Worm (Caenorhabditis elegans): ENCODE data around the gene F48F7.6.

The F48F7.6 gene

DNA sequence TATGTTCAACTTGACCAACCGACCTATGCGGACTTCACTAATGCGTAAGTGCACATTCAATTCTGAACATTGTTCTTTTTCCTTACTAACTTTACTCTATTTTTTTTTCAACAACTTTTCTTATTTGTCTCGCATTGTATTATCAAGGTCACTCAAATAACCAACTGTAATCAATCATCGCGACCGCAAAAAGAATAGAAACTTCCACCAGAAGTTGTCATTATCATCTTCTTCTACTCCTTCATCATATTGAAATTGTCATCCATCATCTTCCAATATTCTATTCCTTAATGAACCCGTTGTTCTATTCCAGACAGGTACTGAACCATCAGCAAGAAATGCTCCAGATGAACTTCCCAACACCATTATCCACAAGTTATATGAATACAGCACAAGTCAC, 38.2 kb upstream of the F48F7.6 start:
- TF ChIP-seq sma-3 (GFP tag; optimal IDR thresholded peaks at IDR 0.05) (peak; percentile 5), nhr-21 (tag; optimal IDR thresholded peaks at IDR 0.05) (peak; percentile 19), nhr-10 (tag; optimal IDR thresholded peaks at IDR 0.05) (no peak), nhr-25 (tag; optimal IDR thresholded peaks at IDR 0.05) (peak; percentile 19), ztf-4 (tag; optimal IDR thresholded peaks at IDR 0.05) (no peak)

- no peak for TF ChIP-seq elt-1 (tag; optimal IDR thresholded peaks at IDR 0.05)
- TF ChIP-seq R02D3.7 (tag; optimal IDR thresholded peaks at IDR 0.05), result no peak
- peak; percentile 9 for TF ChIP-seq nhr-21 (tag; optimal IDR thresholded peaks at IDR 0.05)
These were observed 37.3 kb upstream of the F48F7.6 start for ce11 chrX:13940287-13940686.

- TF ChIP-seq sma-9 (GFP tag; optimal IDR thresholded peaks at IDR 0.05), result peak; percentile 48
- no peak for TF ChIP-seq sma-9 (tag; optimal IDR thresholded peaks at IDR 0.05)
- no peak for TF ChIP-seq elt-1 (tag; optimal IDR thresholded peaks at IDR 0.05)
- peak; percentile 37 for TF ChIP-seq ztf-4 (tag; optimal IDR thresholded peaks at IDR 0.05)
- TF ChIP-seq sem-4 (tag; optimal IDR thresholded peaks at IDR 0.05), result peak; percentile 38
- no peak for TF ChIP-seq mbf-1 (tag; optimal IDR thresholded peaks at IDR 0.05)
- peak; percentile 67 for TF ChIP-seq ceh-16 (tag; optimal IDR thresholded peaks at IDR 0.05)
- TF ChIP-seq nhr-21 (tag; optimal IDR thresholded peaks at IDR 0.05), result peak; percentile 83
- peak; percentile 7 for TF ChIP-seq fos-1 (tag; optimal IDR thresholded peaks at IDR 0.05)
- peak; percentile 9 for TF ChIP-seq C34F6.9 (tag; optimal IDR thresholded peaks at IDR 0.05)
- TF ChIP-seq nhr-25 (tag; optimal IDR thresholded peaks at IDR 0.05), result peak; percentile 43
- peak; percentile 62 for TF ChIP-seq sma-3 (GFP tag; optimal IDR thresholded peaks at IDR 0.05)
- peak in 1 of 2 experiments; percentile 27 for TF ChIP-seq lsy-2 (tag; optimal IDR thresholded peaks at IDR 0.05)
- no peak for TF ChIP-seq aly-2 (tag; optimal IDR thresholded peaks at IDR 0.05)
- peak; percentile 41 for TF ChIP-seq mab-5 (tag; optimal IDR thresholded peaks at IDR 0.05)
These were observed 36.3 kb upstream of the F48F7.6 start for ce11 chrX:13941296-13941695.

DNA sequence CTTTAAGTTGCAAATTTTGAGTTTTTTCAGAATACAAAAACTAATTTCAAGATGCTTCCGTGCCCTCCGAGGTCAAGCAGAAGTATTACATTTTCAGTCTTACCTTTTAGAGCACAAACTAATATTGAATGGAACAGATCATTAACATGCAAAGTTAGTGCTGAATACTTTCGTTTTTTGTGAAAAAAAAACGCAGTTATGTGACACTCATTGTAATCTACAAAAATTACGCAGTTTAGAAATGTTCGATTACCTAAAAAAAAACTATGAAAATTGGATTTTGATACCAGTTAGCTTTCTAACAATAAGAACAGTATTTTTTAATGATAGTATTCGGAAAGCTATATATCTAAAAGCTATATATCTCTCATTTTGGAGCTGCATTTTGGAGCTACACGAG, 35.8 kb upstream of the F48F7.6 start:
- TF ChIP-seq crh-2 (tag; optimal IDR thresholded peaks at IDR 0.05) (no peak), snpc-4 (tag; optimal IDR thresholded peaks at IDR 0.05) (no peak), lin-39 (tag; optimal IDR thresholded peaks at IDR 0.05) (no peak), mab-5 (tag; optimal IDR thresholded peaks at IDR 0.05) (no peak), ZK546.5 (tag; optimal IDR thresholded peaks at IDR 0.05) (no peak)

- no peak for TF ChIP-seq elt-1 (tag; optimal IDR thresholded peaks at IDR 0.05)
- TF ChIP-seq nhr-10 (tag; optimal IDR thresholded peaks at IDR 0.05), result no peak
- TF ChIP-seq nhr-237 (tag; optimal IDR thresholded peaks at IDR 0.05), result no peak
These were observed 33.4 kb upstream of the F48F7.6 start for ce11 chrX:13944184-13944583.

DNA sequence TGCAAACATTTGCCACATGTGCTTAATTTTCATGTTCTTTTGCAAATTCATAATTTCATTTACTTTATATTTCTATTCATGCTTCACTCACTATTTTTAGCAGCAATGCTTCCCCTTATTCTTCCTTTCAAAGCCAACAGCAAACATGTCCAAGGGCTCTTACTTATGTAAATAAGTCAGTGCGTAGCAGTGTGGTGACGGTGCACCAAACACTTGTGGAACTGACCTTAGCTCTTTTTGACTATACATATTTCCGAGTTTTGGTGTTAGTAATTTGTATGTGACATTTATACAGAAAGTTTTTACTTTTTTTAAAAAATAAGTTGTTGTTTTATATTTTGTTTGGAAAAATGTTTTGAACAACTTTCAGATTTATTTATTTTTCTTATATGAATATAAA, 32.5 kb upstream of the F48F7.6 start:
- TF ChIP-seq nhr-12 (tag; optimal IDR thresholded peaks at IDR 0.05), result no peak
- no peak for TF ChIP-seq lin-11 (tag; optimal IDR thresholded peaks at IDR 0.05)
- TF ChIP-seq nhr-23 (tag; optimal IDR thresholded peaks at IDR 0.05), result no peak
- no peak for TF ChIP-seq mbf-1 (tag; optimal IDR thresholded peaks at IDR 0.05)
- TF ChIP-seq lsy-2 (tag; optimal IDR thresholded peaks at IDR 0.05), result no peak
- no peak for TF ChIP-seq ZK546.5 (tag; optimal IDR thresholded peaks at IDR 0.05)
- TF ChIP-seq ztf-4 (tag; optimal IDR thresholded peaks at IDR 0.05), result no peak
- no peak for TF ChIP-seq nhr-129 (tag; optimal IDR thresholded peaks at IDR 0.05)
- TF ChIP-seq ama-1 (optimal IDR thresholded peaks at IDR 0.05), result no peak
- no peak for TF ChIP-seq skn-1 (tag; optimal IDR thresholded peaks at IDR 0.05)
- TF ChIP-seq nhr-6 (tag; optimal IDR thresholded peaks at IDR 0.05), result no peak
- no peak for TF ChIP-seq C34F6.9 (tag; optimal IDR thresholded peaks at IDR 0.05)
- no peak for TF ChIP-seq ceh-16 (tag; optimal IDR thresholded peaks at IDR 0.05)
- TF ChIP-seq egl-27 (tag; optimal IDR thresholded peaks at IDR 0.05), result no peak
- no peak for TF ChIP-seq sem-4 (tag; optimal IDR thresholded peaks at IDR 0.05)
- TF ChIP-seq ztf-1 (GFP tag; conservative IDR thresholded peaks at IDR 0.05), result no peak
- TF ChIP-seq lin-39 (tag; optimal IDR thresholded peaks at IDR 0.05), result no peak

ce11 chrX:13945524-13945923, 32.1 kb upstream of the F48F7.6 start:
- TF ChIP-seq Y55F3AM.14 (GFP tag; optimal IDR thresholded peaks at IDR 0.05) (peak; percentile 33), C34F6.9 (tag; optimal IDR thresholded peaks at IDR 0.05) (peak; percentile 65), ceh-82 (tag; optimal IDR thresholded peaks at IDR 0.05) (no peak), unc-55 (GFP tag; optimal IDR thresholded peaks at IDR 0.05) (peak; percentile 65), unc-62 (GFP tag; optimal IDR thresholded peaks at IDR 0.05) (no peak), mdl-1 (tag; optimal IDR thresholded peaks at IDR 0.05) (peak; percentile 66 to 80), zag-1 (tag; optimal IDR thresholded peaks at IDR 0.05) (peak; percentile 75), ceh-16 (tag; optimal IDR thresholded peaks at IDR 0.05) (peak; percentile 3), nhr-129 (tag; optimal IDR thresholded peaks at IDR 0.05) (peak; percentile 74), ztf-1 (GFP tag; conservative IDR thresholded peaks at IDR 0.05) (no peak), snpc-4 (tag; optimal IDR thresholded peaks at IDR 0.05) (peak; percentile 93), aly-2 (tag; optimal IDR thresholded peaks at IDR 0.05) (no peak), F13H6.1 (tag; optimal IDR thresholded peaks at IDR 0.05) (peak; percentile 58), lin-11 (tag; optimal IDR thresholded peaks at IDR 0.05) (peak; percentile 77), crh-2 (tag; optimal IDR thresholded peaks at IDR 0.05) (peak; percentile 57), sma-9 (GFP tag; optimal IDR thresholded peaks at IDR 0.05) (peak; percentile 73), sma-9 (tag; optimal IDR thresholded peaks at IDR 0.05) (no peak), sem-4 (tag; optimal IDR thresholded peaks at IDR 0.05) (peak; percentile 23), lin-13 (GFP tag; optimal IDR thresholded peaks at IDR 0.05) (peak; percentile 70), skn-1 (tag; optimal IDR thresholded peaks at IDR 0.05) (no peak), nhr-25 (tag; optimal IDR thresholded peaks at IDR 0.05) (no peak), mab-5 (tag; optimal IDR thresholded peaks at IDR 0.05) (no peak), ztf-4 (tag; optimal IDR thresholded peaks at IDR 0.05) (no peak), nhr-10 (tag; optimal IDR thresholded peaks at IDR 0.05) (no peak), lsy-2 (tag; optimal IDR thresholded peaks at IDR 0.05) (peak in 1 of 2 experiments; percentile 58)

All from whole organism, L2 larva.